Fruit fly (Drosophila melanogaster): ENCODE measurements around the gene Faf2.

Gene Faf2

dm6 chr2L:18705617-18706046 lies 2.9 kb downstream of the Faf2 start, which contains the start of gene Jwa (continued):
- TF ChIP-seq nom (GFP tag; optimal IDR thresholded peaks at IDR 0.05), result peak; percentile 38
- peak; percentile 83 for TF ChIP-seq seq (GFP tag; IDR thresholded peaks at IDR 0.05)
- TF ChIP-seq Dip2 (GFP tag; IDR thresholded peaks at IDR 0.05), result 0 out of 2 replicates have a peak, but pooled peaks have one; percentile 16
- peak; percentile 58 for TF ChIP-seq da (GFP tag; optimal IDR thresholded peaks at IDR 0.05)
- TF ChIP-seq mld (GFP tag; IDR thresholded peaks at IDR 0.05; ENCODE audit: partially characterized antibody), result peak; percentile 87
- no peak for TF ChIP-seq Hr78 (GFP tag; optimal IDR thresholded peaks at IDR 0.05)
- no peak for TF ChIP-seq CG6813 (GFP tag; optimal IDR thresholded peaks at IDR 0.05)
- TF ChIP-seq CG6854 (GFP tag; optimal IDR thresholded peaks at IDR 0.05), result peak; percentile 65
- peak; percentile 79 for TF ChIP-seq CG18476 (GFP tag; optimal IDR thresholded peaks at IDR 0.05)
- TF ChIP-seq CG11723 (GFP tag; optimal IDR thresholded peaks at IDR 0.05), result peak; percentile 75
- TF ChIP-seq gsb (GFP tag; IDR thresholded peaks at IDR 0.05), result peak; percentile 74
- peak; percentile 53 for TF ChIP-seq CG10147 (GFP tag; optimal IDR thresholded peaks at IDR 0.05)
- TF ChIP-seq CG2889 (GFP tag; IDR thresholded peaks at IDR 0.05), result peak; percentile 93
- TF ChIP-seq repo (GFP tag; optimal IDR thresholded peaks at IDR 0.05), result peak; percentile 84
- TF ChIP-seq Doc2 (GFP tag; IDR thresholded peaks at IDR 0.05), result peak; percentile 51; the same call in 1 of the 2 replicates
- peak; percentile 94 for TF ChIP-seq chinmo (GFP tag; IDR thresholded peaks at IDR 0.05; ENCODE audit: partially characterized antibody)
- peak; percentile 100 for TF ChIP-seq sna (GFP tag; IDR thresholded peaks at IDR 0.05; ENCODE audit: partially characterized antibody)
- peak; percentile 61 for TF ChIP-seq fd102C (GFP tag; optimal IDR thresholded peaks at IDR 0.05)
- peak; percentile 91 for TF ChIP-seq gcm (GFP tag; optimal IDR thresholded peaks at IDR 0.05)
- TF ChIP-seq CG14667 (GFP tag; IDR thresholded peaks at IDR 0.05), result peak; percentile 80
- peak; percentile 79 for TF ChIP-seq CG3065 (GFP tag; optimal IDR thresholded peaks at IDR 0.05)
- TF ChIP-seq gcm2 (GFP tag; optimal IDR thresholded peaks at IDR 0.05), result peak; percentile 87
- TF ChIP-seq sima (GFP tag; optimal IDR thresholded peaks at IDR 0.05), result peak; percentile 56
- peak; percentile 76 for TF ChIP-seq Dad (GFP tag; optimal IDR thresholded peaks at IDR 0.05)
- peak; percentile 97 for TF ChIP-seq Sox102F (GFP tag; optimal IDR thresholded peaks at IDR 0.05)
- peak; percentile 80 for TF ChIP-seq Awh (GFP tag; IDR thresholded peaks at IDR 0.05)
- peak; percentile 89 for TF ChIP-seq CG17328 (GFP tag; IDR thresholded peaks at IDR 0.05)
- 0 out of 2 replicates have a peak, but pooled peaks have one; percentile 49 for TF ChIP-seq gt (GFP tag; IDR thresholded peaks at IDR 0.05)
- TF ChIP-seq CG7357 (GFP tag; IDR thresholded peaks at IDR 0.05), result peak; percentile 81
- TF ChIP-seq unc-4 (GFP tag; IDR thresholded peaks at IDR 0.05; ENCODE audit: partially characterized antibody), result peak; percentile 99
- peak; percentile 93 for TF ChIP-seq vvl (GFP tag; IDR thresholded peaks at IDR 0.05)
- peak; percentile 66; the same call in 2 of the 3 replicates for TF ChIP-seq ase (GFP tag; IDR thresholded peaks at IDR 0.05)
- TF ChIP-seq CG7372 (GFP tag; IDR thresholded peaks at IDR 0.05), result peak; percentile 92
- peak; percentile 70; the same call in 2 of the 3 replicates for TF ChIP-seq CG6175 (GFP tag; IDR thresholded peaks at IDR 0.05)
- TF ChIP-seq eyg (GFP tag; optimal IDR thresholded peaks at IDR 0.05), result peak; percentile 73
- TF ChIP-seq mirr (GFP tag; optimal IDR thresholded peaks at IDR 0.05), result peak; percentile 38
- peak; percentile 90 for TF ChIP-seq CG11085 (GFP tag; IDR thresholded peaks at IDR 0.05)
- peak; percentile 81 for TF ChIP-seq Oaz (GFP tag; IDR thresholded peaks at IDR 0.05)
- TF ChIP-seq crol (GFP tag; IDR thresholded peaks at IDR 0.05), result peak; percentile 43
- TF ChIP-seq fd3F (GFP tag; optimal IDR thresholded peaks at IDR 0.05), result peak; percentile 77
- TF ChIP-seq CG8944 (GFP tag; optimal IDR thresholded peaks at IDR 0.05), result peak; percentile 94
- TF ChIP-seq disco-r (GFP tag; optimal IDR thresholded peaks at IDR 0.05), result peak; percentile 73
- peak; percentile 77 for TF ChIP-seq Ssrp (tag; optimal IDR thresholded peaks at IDR 0.05)
- TF ChIP-seq CG14050 (GFP tag; IDR thresholded peaks at IDR 0.05), result peak; percentile 90
- peak; percentile 81 for TF ChIP-seq lab (GFP tag; optimal IDR thresholded peaks at IDR 0.05)
- peak; percentile 97 for TF ChIP-seq zfh2 (GFP tag; optimal IDR thresholded peaks at IDR 0.05)
- no peak for TF ChIP-seq pita (GFP tag; optimal IDR thresholded peaks at IDR 0.05)
- TF ChIP-seq dmrt99B (tag; optimal IDR thresholded peaks at IDR 0.05), result peak; percentile 84
- TF ChIP-seq pnt (GFP tag; optimal IDR thresholded peaks at IDR 0.05), result peak; percentile 91
- TF ChIP-seq twi (tag; optimal IDR thresholded peaks at IDR 0.05), result peak; percentile 69
